Fruit fly (Drosophila melanogaster) whole organism, adult: ENCODE measurements around the gene CG15597.

Experiments
- CG1620 ChIP-seq: fragments of 200-800 bp; sonication (Bioruptor generic); optimal IDR thresholded peaks from 2 replicates; lab custom pipeline; 2016; ENCODE audit warnings: missing biosample characterization, missing genetic modification characterization
- CG33017 ChIP-seq: fragments of 200-800 bp; sonication (Bioruptor generic); optimal IDR thresholded peaks from 2 replicates; lab custom pipeline; 2018; ENCODE audit warnings: missing biosample characterization, mild to moderate bottlenecking, missing genetic modification characterization, moderate library complexity

- no peak for TF ChIP-seq CG1620 (GFP tag; lab: Kevin White, UChicago)
- TF ChIP-seq CG33017, result no peak
These were observed 19.9 kb upstream of the CG15597 start, which contains the start of gene Osi16 for dm6 chr3R:6304947-6305346.
